Worm (Caenorhabditis elegans) whole organism, young adult: ENCODE results near the gene his-69.

Experiments
- Y53G8AR.9 ChIP-seq: fragments of 200-800 bp; sonication (Bioruptor generic); conservative IDR thresholded peaks from 2 replicates; pipeline ENCODE4 v1.3.6; 2022; ENCODE audit warnings: missing genetic modification reagents, missing genetic modification characterization, missing compliant biosample characterization
- Y95B8A.8 ChIP-seq: fragments of 200-800 bp; sonication (Bioruptor generic); IDR thresholded peaks from 2 replicates; pipeline ENCODE4 v1.3.6; 2022; ENCODE audit warnings: missing genetic modification reagents, missing genetic modification characterization, missing compliant biosample characterization
- ceh-100 ChIP-seq: fragments of 200-800 bp; sonication (Bioruptor generic); IDR thresholded peaks from 2 replicates; pipeline ENCODE4 v1.3.6; 2022; ENCODE audit warnings: missing genetic modification reagents, missing genetic modification characterization, missing compliant biosample characterization
- efl-1 ChIP-seq: fragments of 150-350 bp; optimal IDR thresholded peaks from 2 replicates; lab custom pipeline; 2014; ENCODE audit warnings: missing biosample characterization, missing genetic modification reagents, missing genetic modification characterization
- egl-44 ChIP-seq: fragments of 200-800 bp; sonication (Bioruptor generic); IDR thresholded peaks from 2 replicates; pipeline ENCODE4 v1.3.6; 2022; ENCODE audit warnings: missing genetic modification reagents, missing genetic modification characterization, missing compliant biosample characterization
- let-607 ChIP-seq, 2 experiments: fragments of 200-800 bp in 1 of 2; sonication (Bioruptor generic) in 1 of 2; sonication (generic microtip) in 1 of 2; optimal IDR thresholded peaks; 2 replicates each; lab custom pipeline; 2016 to 2018; ENCODE audit warnings: mild to moderate bottlenecking in 2 of 2, missing compliant biosample characterization in 2 of 2, missing genetic modification characterization in 2 of 2, moderate library complexity in 2 of 2, missing genotype in 1 of 2
- snpc-3.4 ChIP-seq: sonication (generic microtip); optimal IDR thresholded peaks from 2 replicates; lab custom pipeline; 2017; ENCODE audit warnings: missing genetic modification characterization, mild to moderate bottlenecking, missing compliant biosample characterization, antibody characterized with exemption, moderate library complexity, missing genotype, missing genetic modification reagents
- snpc-4 ChIP-seq, 5 experiments: fragments of 150-350 bp in 1 of 5; sonication (generic microtip) in 4 of 5; optimal IDR thresholded peaks; 2 replicates each; lab custom pipeline; 2014 to 2018; ENCODE audit warnings: missing genetic modification characterization in 5 of 5, missing biosample characterization in 3 of 5, antibody characterized with exemption in 2 of 5, mild to moderate bottlenecking in 2 of 5, missing compliant biosample characterization in 2 of 5, missing genotype in 2 of 5, moderate library complexity in 2 of 5, missing genetic modification reagents in 1 of 5
- sptf-2 ChIP-seq: fragments of 200-800 bp; sonication (Bioruptor generic); optimal IDR thresholded peaks from 2 replicates; lab custom pipeline; 2018; ENCODE audit warnings: mild to moderate bottlenecking, missing genetic modification characterization, missing compliant biosample characterization

- no peak for TF ChIP-seq Y95B8A.8
- no peak for TF ChIP-seq snpc-4 (GFP tag; optimal IDR thresholded peaks at IDR 0.05; lab: Kevin White, UChicago)
- TF ChIP-seq snpc-4 (tag; optimal IDR thresholded peaks at IDR 0.05; lab: Kevin White, UChicago): no peak
- no peak for TF ChIP-seq let-607 (tag; optimal IDR thresholded peaks at IDR 0.05; lab: Kevin White, UChicago)
- no peak for TF ChIP-seq sptf-2 (GFP tag; lab: Kevin White, UChicago)
- no peak for TF ChIP-seq Y53G8AR.9 (GFP tag; lab: Robert Waterston, UW)
- no peak for TF ChIP-seq ceh-100 (GFP tag; lab: Robert Waterston, UW)
- no peak for TF ChIP-seq snpc-3.4
- no peak for TF ChIP-seq egl-44 (GFP tag; lab: Robert Waterston, UW)
- TF ChIP-seq efl-1 (GFP tag; lab: Kevin White, UChicago): no peak
Measured at ce11 chrIII:4060019-4060418, 1.5 kb upstream of the his-69 start, which contains the start of gene his-70.
